Fruit fly (Drosophila melanogaster) whole organism, embryonic: ENCODE measurements around the gene fok.

ENCODE experiments used
- Adf1 ChIP-seq: fragments of 200-800 bp; sonication (Bioruptor generic); IDR thresholded peaks from 2 replicates; pipeline ENCODE4 v1.3.6; 2022; ENCODE audit warnings: missing biosample characterization, missing genetic modification characterization
- CG10147 ChIP-seq: fragments of 200-800 bp; sonication (Bioruptor generic); optimal IDR thresholded peaks from 2 replicates; lab custom pipeline; 2019; ENCODE audit warnings: missing biosample characterization, mild to moderate bottlenecking, missing genetic modification characterization, moderate library complexity
- CG10431 ChIP-seq: fragments of 200-800 bp; sonication (Bioruptor generic); optimal IDR thresholded peaks from 3 replicates; lab custom pipeline; 2018; ENCODE audit warnings: missing biosample characterization, mild to moderate bottlenecking, missing genetic modification characterization
- CG12219 ChIP-seq: fragments of 200-800 bp; sonication (Bioruptor generic); optimal IDR thresholded peaks from 3 replicates; lab custom pipeline; 2018; ENCODE audit warnings: missing biosample characterization, mild to moderate bottlenecking, missing genetic modification characterization
- CG13123 ChIP-seq: fragments of 200-800 bp; sonication (Bioruptor generic); optimal IDR thresholded peaks from 2 replicates; lab custom pipeline; 2016; ENCODE audit warnings: missing biosample characterization, missing genetic modification characterization
- CG14667 ChIP-seq: fragments of 200-800 bp; sonication (Bioruptor generic); IDR thresholded peaks from 2 replicates; pipeline ENCODE4 v1.3.6; 2022; ENCODE audit warnings: missing biosample characterization, missing genetic modification characterization
- CG15011 ChIP-seq: fragments of 200-800 bp; sonication (Bioruptor generic); optimal IDR thresholded peaks from 3 replicates; lab custom pipeline; 2018; ENCODE audit warnings: missing biosample characterization, mild to moderate bottlenecking, missing genetic modification characterization
- CG17361 ChIP-seq: fragments of 200-800 bp; sonication (Bioruptor generic); IDR thresholded peaks from 3 replicates; pipeline ENCODE4 v1.3.6; 2022; ENCODE audit warnings: missing biosample characterization, missing genetic modification characterization
- CG17568 ChIP-seq: fragments of 200-800 bp; sonication (Bioruptor generic); optimal IDR thresholded peaks from 2 replicates; lab custom pipeline; 2018; ENCODE audit warnings: missing biosample characterization, mild to moderate bottlenecking, missing genetic modification characterization, moderate library complexity
- CG17612 ChIP-seq: fragments of 200-800 bp; sonication (Bioruptor generic); IDR thresholded peaks from 2 replicates; pipeline ENCODE4 v1.3.6; 2022; ENCODE audit warnings: missing biosample characterization, missing genetic modification characterization
- CG18011 ChIP-seq: fragments of 200-800 bp; sonication (Bioruptor generic); optimal IDR thresholded peaks from 2 replicates; lab custom pipeline; 2017; ENCODE audit warnings: missing biosample characterization, missing genetic modification characterization, mild to moderate bottlenecking, moderate library complexity, missing genotype
- CG2889 ChIP-seq: fragments of 200-800 bp; sonication (Bioruptor generic); IDR thresholded peaks from 3 replicates; pipeline ENCODE4 v1.3.6; 2022; ENCODE audit warnings: missing biosample characterization, missing genetic modification characterization
- CG30431 ChIP-seq: fragments of 200-800 bp; sonication (Bioruptor generic); optimal IDR thresholded peaks from 2 replicates; lab custom pipeline; 2017; ENCODE audit warnings: missing biosample characterization, missing genetic modification characterization
- CG32767 ChIP-seq: fragments of 200-800 bp; sonication (Bioruptor generic); IDR thresholded peaks from 2 replicates; pipeline ENCODE4 v1.3.6; 2022; ENCODE audit warnings: missing biosample characterization, missing genetic modification characterization
- CG33557 ChIP-seq: fragments of 200-800 bp; sonication (Bioruptor generic); optimal IDR thresholded peaks from 2 replicates; lab custom pipeline; 2019; ENCODE audit warnings: missing biosample characterization, mild to moderate bottlenecking, missing genetic modification characterization, moderate library complexity
- CG34224 ChIP-seq: fragments of 200-800 bp; sonication (Bioruptor generic); IDR thresholded peaks from 3 replicates; pipeline ENCODE4 v1.3.6; 2022; ENCODE audit warnings: missing biosample characterization, missing genetic modification characterization; ENCODE audit not compliant: partially characterized antibody
- CG3847 ChIP-seq: fragments of 200-800 bp; sonication (Bioruptor generic); IDR thresholded peaks from 2 replicates; pipeline ENCODE4 v1.3.6; 2022; ENCODE audit warnings: missing biosample characterization, missing genetic modification characterization
- CG6791 ChIP-seq: fragments of 200-800 bp; sonication (Bioruptor generic); IDR thresholded peaks from 3 replicates; pipeline ENCODE4 v1.3.6; 2022; ENCODE audit warnings: missing biosample characterization, missing genetic modification characterization; ENCODE audit not compliant: partially characterized antibody
- CG8388 ChIP-seq: fragments of 200-800 bp; sonication (Bioruptor generic); optimal IDR thresholded peaks from 2 replicates; lab custom pipeline; 2019; ENCODE audit warnings: missing biosample characterization, mild to moderate bottlenecking, missing genetic modification characterization, moderate library complexity
- CG9437 ChIP-seq: fragments of 200-800 bp; sonication (Bioruptor generic); optimal IDR thresholded peaks from 2 replicates; lab custom pipeline; 2018; ENCODE audit warnings: missing biosample characterization, mild to moderate bottlenecking, missing genetic modification characterization
- CHES-1-like ChIP-seq: fragments of 200-800 bp; sonication (Bioruptor generic); optimal IDR thresholded peaks from 2 replicates; lab custom pipeline; 2016; ENCODE audit warnings: missing biosample characterization, missing genetic modification characterization
- CTCF ChIP-seq: fragments of 200-800 bp; sonication (Bioruptor generic); optimal IDR thresholded peaks from 2 replicates; lab custom pipeline; 2017; ENCODE audit warnings: missing biosample characterization, mild to moderate bottlenecking, missing genetic modification characterization, moderate library complexity
- CoRest ChIP-seq: fragments of 200-800 bp; sonication (Bioruptor generic); optimal IDR thresholded peaks from 3 replicates; lab custom pipeline; 2018; ENCODE audit warnings: missing biosample characterization, mild to moderate bottlenecking, missing genetic modification characterization, moderate library complexity
- Drgx ChIP-seq: fragments of 200-800 bp; sonication (Bioruptor generic); IDR thresholded peaks from 2 replicates; pipeline ENCODE4 v1.3.6; 2022; ENCODE audit warnings: missing biosample characterization, missing genetic modification characterization
- E2f2 ChIP-seq: fragments of 200-800 bp; sonication (Bioruptor generic); IDR thresholded peaks from 2 replicates; pipeline ENCODE4 v1.3.6; 2022; ENCODE audit warnings: missing biosample characterization, missing genetic modification characterization
- H2.0 ChIP-seq: fragments of 200-800 bp; sonication (Bioruptor generic); IDR thresholded peaks from 2 replicates; pipeline ENCODE4 v1.3.6; 2022; ENCODE audit warnings: missing biosample characterization, missing genetic modification characterization
- Jarid2 ChIP-seq: fragments of 200-800 bp; sonication (Bioruptor generic); optimal IDR thresholded peaks from 3 replicates; lab custom pipeline; 2017; ENCODE audit warnings: mild to moderate bottlenecking, missing biosample characterization, missing genetic modification reagents, missing genetic modification characterization
- Myb ChIP-seq: fragments of 200-800 bp; sonication (Bioruptor generic); optimal IDR thresholded peaks from 2 replicates; lab custom pipeline; 2016; ENCODE audit warnings: missing biosample characterization, missing genetic modification characterization
- Nf-YA ChIP-seq: fragments of 200-800 bp; sonication (Bioruptor generic); IDR thresholded peaks from 2 replicates; pipeline ENCODE4 v1.3.6; 2022; ENCODE audit warnings: missing biosample characterization, missing genetic modification characterization
- Ptx1 ChIP-seq: fragments of 200-800 bp; sonication (Bioruptor generic); IDR thresholded peaks from 2 replicates; pipeline ENCODE4 v1.3.6; 2022; ENCODE audit warnings: missing biosample characterization, missing genetic modification characterization
- Six4 ChIP-seq: fragments of 200-800 bp; sonication (Bioruptor generic); optimal IDR thresholded peaks from 2 replicates; lab custom pipeline; 2016; ENCODE audit warnings: missing biosample characterization, missing genetic modification characterization
- Taf1 ChIP-seq: fragments of 200-800 bp; sonication (Bioruptor generic); IDR thresholded peaks from 2 replicates; pipeline ENCODE4 v1.3.6; 2022; ENCODE audit warnings: missing biosample characterization, missing genetic modification characterization
- bcd ChIP-seq: fragments of 200-800 bp; sonication (Bioruptor generic); optimal IDR thresholded peaks from 2 replicates; lab custom pipeline; 2017; ENCODE audit warnings: missing biosample characterization, mild to moderate bottlenecking, missing genetic modification characterization
- caup ChIP-seq: fragments of 200-800 bp; sonication (Bioruptor generic); optimal IDR thresholded peaks from 3 replicates; lab custom pipeline; 2017; ENCODE audit warnings: missing biosample characterization, mild to moderate bottlenecking, missing genetic modification characterization, moderate library complexity; ENCODE audit not compliant: severe bottlenecking
- chinmo ChIP-seq: fragments of 200-800 bp; sonication (Bioruptor generic); IDR thresholded peaks from 4 replicates; pipeline ENCODE4 v1.3.6; 2022; ENCODE audit warnings: missing biosample characterization, missing genetic modification characterization; ENCODE audit not compliant: partially characterized antibody
- corto ChIP-seq: fragments of 200-800 bp; sonication (Bioruptor generic); optimal IDR thresholded peaks from 2 replicates; lab custom pipeline; 2016; ENCODE audit warnings: missing biosample characterization, mild to moderate bottlenecking, missing genetic modification characterization, moderate library complexity
- disco-r ChIP-seq: fragments of 200-800 bp; sonication (Bioruptor generic); optimal IDR thresholded peaks from 2 replicates; lab custom pipeline; 2016; ENCODE audit warnings: missing biosample characterization, missing genetic modification characterization
- en ChIP-seq: fragments of 200-800 bp; sonication (Bioruptor generic); optimal IDR thresholded peaks from 2 replicates; lab custom pipeline; 2016; ENCODE audit warnings: missing biosample characterization, missing genetic modification characterization
- ftz-f1 ChIP-seq: fragments of 200-800 bp; sonication (Bioruptor generic); optimal IDR thresholded peaks from 2 replicates; lab custom pipeline; 2016; ENCODE audit warnings: missing biosample characterization, missing genetic modification characterization
- grn ChIP-seq: fragments of 200-800 bp; sonication (Bioruptor generic); optimal IDR thresholded peaks from 3 replicates; lab custom pipeline; 2017; ENCODE audit warnings: missing biosample characterization, missing genetic modification characterization
- gro ChIP-seq: fragments of 200-800 bp; sonication (Bioruptor generic); optimal IDR thresholded peaks from 2 replicates; lab custom pipeline; 2016; ENCODE audit warnings: missing biosample characterization, missing genetic modification characterization
- ind ChIP-seq: fragments of 200-800 bp; sonication (Bioruptor generic); optimal IDR thresholded peaks from 3 replicates; lab custom pipeline; 2016; ENCODE audit warnings: missing biosample characterization, missing genetic modification characterization
- kah ChIP-seq: fragments of 200-800 bp; sonication (Bioruptor generic); optimal IDR thresholded peaks from 2 replicates; lab custom pipeline; 2018; ENCODE audit warnings: missing biosample characterization, mild to moderate bottlenecking, missing genetic modification characterization
- nerfin-2 ChIP-seq: fragments of 200-800 bp; sonication (Bioruptor generic); IDR thresholded peaks from 2 replicates; pipeline ENCODE4 v1.3.6; 2022; ENCODE audit warnings: missing biosample characterization, missing genetic modification characterization; ENCODE audit not compliant: partially characterized antibody
- pb ChIP-seq: fragments of 200-800 bp; sonication (Bioruptor generic); optimal IDR thresholded peaks from 3 replicates; lab custom pipeline; 2016; ENCODE audit warnings: missing biosample characterization, missing genetic modification characterization
- row ChIP-seq: fragments of 200-800 bp; sonication (Bioruptor generic); IDR thresholded peaks from 3 replicates; pipeline ENCODE4 v1.3.6; 2022; ENCODE audit warnings: missing biosample characterization, missing genetic modification characterization
- sens-2 ChIP-seq: fragments of 200-800 bp; sonication (Bioruptor generic); IDR thresholded peaks from 2 replicates; pipeline ENCODE4 v1.3.6; 2022; ENCODE audit warnings: missing biosample characterization, missing genetic modification characterization
- shn ChIP-seq: fragments of 200-800 bp; sonication (Bioruptor generic); optimal IDR thresholded peaks from 3 replicates; lab custom pipeline; 2016; ENCODE audit warnings: missing biosample characterization, missing genetic modification characterization
- slou ChIP-seq: fragments of 200-800 bp; sonication (Bioruptor generic); optimal IDR thresholded peaks from 3 replicates; lab custom pipeline; 2016; ENCODE audit warnings: missing biosample characterization, missing genetic modification characterization
- tap ChIP-seq: fragments of 200-800 bp; optimal IDR thresholded peaks from 3 replicates; lab custom pipeline; 2019; ENCODE audit warnings: missing biosample characterization, mild to moderate bottlenecking, missing genetic modification characterization, moderate library complexity
- tx ChIP-seq: fragments of 200-800 bp; sonication (Bioruptor generic); optimal IDR thresholded peaks from 2 replicates; lab custom pipeline; 2016; ENCODE audit warnings: missing biosample characterization, missing genetic modification characterization
- usp ChIP-seq: fragments of >200 bp; optimal IDR thresholded peaks from 2 replicates; lab custom pipeline; 2017; ENCODE audit warnings: missing biosample characterization, missing genetic modification characterization
- wor ChIP-seq: fragments of 200-800 bp; sonication (Bioruptor generic); IDR thresholded peaks from 2 replicates; pipeline ENCODE4 v1.3.6; 2022; ENCODE audit warnings: missing biosample characterization, missing genetic modification characterization

Gene fok

dm6 chr2L:20066233-20066650 lies 18.6 kb downstream of the fok start, which contains the start of gene bwa (continued):
- TF ChIP-seq wor (GFP tag; lab: Robert Waterston, UW) (no peak), Six4 (GFP tag; lab: Kevin White, UChicago) (no peak), CG15011 (no peak), kah (GFP tag; lab: Kevin White, UChicago) (no peak), grn (GFP tag; lab: Kevin White, UChicago) (no peak), tap (tag; lab: Kevin White, UChicago) (no peak), Taf1 (GFP tag; lab: Robert Waterston, UW) (no peak), H2.0 (no peak), CG6791 (GFP tag; lab: Robert Waterston, UW) (peak; percentile 46; the same call in 1 of the 3 replicates), caup (GFP tag; lab: Kevin White, UChicago) (peak; percentile 24), bcd (GFP tag; lab: Kevin White, UChicago) (no peak), Nf-YA (GFP tag; lab: Robert Waterston, UW) (no peak), CG18011 (no peak), tx (GFP tag; lab: Kevin White, UChicago) (no peak), CG17568 (GFP tag; lab: Kevin White, UChicago) (no peak), sens-2 (GFP tag; lab: Robert Waterston, UW) (no peak), ind (GFP tag; lab: Kevin White, UChicago) (no peak), pb (GFP tag; lab: Kevin White, UChicago) (peak; percentile 2), CG33557 (GFP tag; lab: Kevin White, UChicago) (no peak), CG30431 (GFP tag; lab: Kevin White, UChicago) (no peak), Adf1 (GFP tag; lab: Robert Waterston, UW) (no peak), row (GFP tag; lab: Robert Waterston, UW) (no peak; the same call in 2 of the 3 replicates), CG13123 (GFP tag; lab: Kevin White, UChicago) (no peak), CG8388 (GFP tag; lab: Kevin White, UChicago) (no peak), shn (GFP tag; lab: Kevin White, UChicago) (no peak), CG10147 (GFP tag; lab: Kevin White, UChicago) (no peak), Drgx (GFP tag; lab: Robert Waterston, UW) (no peak), disco-r (GFP tag; lab: Kevin White, UChicago) (no peak), Myb (peak; percentile 64), CG17612 (GFP tag; lab: Robert Waterston, UW) (no peak), gro (GFP tag; lab: Kevin White, UChicago) (peak; percentile 41), en (no peak), CG34224 (GFP tag; lab: Robert Waterston, UW) (no peak), CG3847 (GFP tag; lab: Robert Waterston, UW) (0 out of 2 replicates have a peak, but pooled peaks have one; percentile 27), CG17361 (no peak), usp (GFP tag; lab: Kevin White, UChicago) (no peak), CG9437 (GFP tag; lab: Kevin White, UChicago) (no peak), CG10431 (GFP tag; lab: Kevin White, UChicago) (no peak), CG32767 (GFP tag; lab: Robert Waterston, UW) (no peak), CTCF (GFP tag; lab: Kevin White, UChicago) (peak; percentile 75), corto (GFP tag; lab: Kevin White, UChicago) (no peak), CoRest (tag; lab: Kevin White, UChicago) (peak; percentile 78), CG14667 (no peak), Jarid2 (GFP tag; lab: Kevin White, UChicago) (peak; percentile 78), chinmo (GFP tag; lab: Robert Waterston, UW) (0 out of 4 replicates have a peak, but pooled peaks have one; percentile 45), ftz-f1 (GFP tag; lab: Kevin White, UChicago) (no peak), CHES-1-like (GFP tag; lab: Kevin White, UChicago) (peak; percentile 6), Ptx1 (GFP tag; lab: Robert Waterston, UW) (no peak), nerfin-2 (GFP tag; lab: Robert Waterston, UW) (no peak; the same call in 1 of the 2 replicates), CG12219 (no peak), slou (no peak), CG2889 (GFP tag; lab: Robert Waterston, UW) (no peak), E2f2 (GFP tag; lab: Robert Waterston, UW) (peak; percentile 90)
